Fruit fly (Drosophila melanogaster) whole organism, prepupa: ENCODE data around the gene tok.

ENCODE experiments used
- Lpt ChIP-seq: fragments of 200-800 bp; sonication (Bioruptor generic); optimal IDR thresholded peaks from 3 replicates; lab custom pipeline; 2016; ENCODE audit warnings: missing biosample characterization, missing genetic modification characterization
- OdsH ChIP-seq: fragments of 200-800 bp; sonication (Bioruptor generic); optimal IDR thresholded peaks from 3 replicates; lab custom pipeline; 2016; ENCODE audit warnings: missing biosample characterization, missing genetic modification characterization

DNA sequence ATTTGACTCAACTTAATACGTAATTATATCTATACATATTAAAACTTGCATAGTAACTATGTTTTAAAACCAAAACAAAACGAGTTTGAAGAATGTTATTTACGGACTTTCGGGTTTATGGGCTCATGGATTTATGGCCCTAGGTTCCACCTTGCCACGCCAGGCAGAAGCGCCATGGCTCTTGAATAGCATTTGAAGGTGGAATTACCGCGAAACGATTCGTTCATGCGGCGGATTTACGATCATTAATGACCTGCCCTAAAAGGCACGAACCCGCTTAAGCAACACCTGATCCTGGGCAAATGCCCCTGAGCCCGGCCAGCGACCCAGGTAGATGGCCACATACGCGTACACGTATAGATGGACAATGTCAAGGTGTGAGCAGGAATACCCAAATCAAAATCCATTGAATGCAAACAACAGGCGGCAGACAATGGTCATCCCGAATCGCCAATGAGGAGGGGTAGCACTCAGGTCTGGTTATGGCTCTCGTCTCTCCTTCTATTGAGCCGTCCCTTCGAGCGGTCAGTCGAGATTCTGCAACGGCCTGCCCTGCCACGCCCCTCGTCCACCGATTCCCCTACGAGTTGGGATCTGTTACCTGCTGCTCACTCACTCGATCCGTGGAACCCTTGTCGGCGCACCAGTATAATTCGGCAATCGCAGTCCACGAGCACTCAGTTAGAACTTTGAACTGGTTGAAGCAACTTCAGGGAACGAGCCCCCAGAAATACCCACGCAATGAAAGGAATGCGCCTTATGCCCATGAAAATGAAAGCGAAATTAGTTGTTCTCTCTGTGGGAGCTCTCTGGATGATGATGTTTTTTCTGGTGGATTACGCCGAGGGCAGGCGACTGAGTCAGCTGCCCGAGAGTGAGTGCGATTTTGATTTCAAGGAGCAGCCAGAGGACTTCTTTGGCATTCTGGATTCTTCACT is 29.8 kb downstream of the tok start, which contains the start of gene tld:
- no peak for TF ChIP-seq Lpt (GFP tag; lab: Kevin White, UChicago)
- no peak for TF ChIP-seq OdsH (GFP tag; lab: Kevin White, UChicago)
